Worm (Caenorhabditis elegans) whole organism, early embryonic: ENCODE results near the gene rgr-1.

ENCODE experiments used
- B0310.2 ChIP-seq: sonication (generic microtip); optimal IDR thresholded peaks from 2 replicates; lab custom pipeline; 2016; ENCODE audit warnings: mild to moderate bottlenecking, missing genetic modification characterization, missing compliant biosample characterization
- F13C5.2 ChIP-seq: sonication (generic microtip); optimal IDR thresholded peaks from 2 replicates; lab custom pipeline; 2017; ENCODE audit warnings: mild to moderate bottlenecking, missing genetic modification characterization, inconsistent platforms, missing compliant biosample characterization
- ama-1 ChIP-seq: fragments of 150-350 bp; optimal IDR thresholded peaks from 2 replicates; lab custom pipeline; 2014
- ceh-36 ChIP-seq: sonication (generic microtip); optimal IDR thresholded peaks from 2 replicates; lab custom pipeline; 2016; ENCODE audit warnings: missing genetic modification characterization, inconsistent platforms, missing compliant biosample characterization
- flt-1 ChIP-seq: fragments of 200-800 bp; sonication (Bioruptor generic); IDR thresholded peaks from 2 replicates; pipeline ENCODE4 v1.3.6; 2022; ENCODE audit warnings: missing genetic modification characterization, missing compliant biosample characterization
- hmbx-1 ChIP-seq: sonication (generic microtip); optimal IDR thresholded peaks from 2 replicates; lab custom pipeline; 2016; ENCODE audit warnings: mild to moderate bottlenecking, missing genetic modification characterization, missing compliant biosample characterization
- hmg-4 ChIP-seq: fragments of 200-800 bp; sonication (Bioruptor generic); optimal IDR thresholded peaks from 2 replicates; lab custom pipeline; 2018; ENCODE audit warnings: mild to moderate bottlenecking, missing genetic modification characterization, missing compliant biosample characterization
- hnd-1 ChIP-seq: sonication (generic microtip); optimal IDR thresholded peaks from 2 replicates; lab custom pipeline; 2016; ENCODE audit warnings: missing genetic modification characterization, missing compliant biosample characterization
- pes-1 ChIP-seq: fragments of 200-800 bp; sonication (Bioruptor generic); IDR thresholded peaks from 2 replicates; pipeline ENCODE4 v1.3.6; 2022; ENCODE audit warnings: missing genetic modification reagents, missing genetic modification characterization, missing compliant biosample characterization
- scrt-1 ChIP-seq: fragments of 200-800 bp; sonication (Bioruptor generic); IDR thresholded peaks from 2 replicates; pipeline ENCODE4 v1.3.6; 2022; ENCODE audit warnings: missing genetic modification characterization, missing compliant biosample characterization
- sea-1 ChIP-seq: fragments of 200-800 bp; sonication (Bioruptor generic); conservative IDR thresholded peaks from 2 replicates; pipeline ENCODE4 v1.3.6; 2022; ENCODE audit warnings: missing genetic modification characterization, missing compliant biosample characterization
- tbx-11 ChIP-seq: fragments of 200-800 bp; sonication (Bioruptor generic); IDR thresholded peaks from 2 replicates; pipeline ENCODE4 v1.3.6; 2022; ENCODE audit warnings: missing genetic modification characterization, missing compliant biosample characterization

- TF ChIP-seq tbx-11 (GFP tag; lab: Robert Waterston, UW): no peak
- no peak for TF ChIP-seq ama-1
- TF ChIP-seq pes-1 (GFP tag; lab: Robert Waterston, UW): no peak
- no peak for TF ChIP-seq ceh-36
- no peak for TF ChIP-seq hmg-4
- no peak for TF ChIP-seq flt-1
- TF ChIP-seq F13C5.2: no peak
- no peak for TF ChIP-seq B0310.2
- TF ChIP-seq hnd-1 (tag; lab: Kevin White, UChicago): no peak
- TF ChIP-seq hmbx-1 (tag; lab: Kevin White, UChicago): no peak
- TF ChIP-seq sea-1: no peak
- TF ChIP-seq scrt-1 (GFP tag; lab: Robert Waterston, UW): no peak
Observed at ce11 chrIII:9426301-9426700, 32.8 kb downstream of the rgr-1 start, which contains the start of gene T26G10.5.
